Worm (Caenorhabditis elegans) whole organism, young adult: ENCODE measurements around the gene Y38F1A.4.

Source experiments
- B0019.2 ChIP-seq: fragments of 200-800 bp; sonication (Bioruptor generic); conservative IDR thresholded peaks from 2 replicates; pipeline ENCODE4 v1.3.6; 2022; ENCODE audit warnings: missing genetic modification reagents, missing genetic modification characterization, missing compliant biosample characterization
- F33H1.4 ChIP-seq: fragments of 200-800 bp; sonication (Bioruptor generic); IDR thresholded peaks from 2 replicates; pipeline ENCODE4 v1.3.6; 2022; ENCODE audit warnings: missing genetic modification reagents, missing genetic modification characterization, missing compliant biosample characterization
- F55B11.4 ChIP-seq: sonication (generic microtip); optimal IDR thresholded peaks from 2 replicates; lab custom pipeline; 2016; ENCODE audit warnings: missing compliant biosample characterization, missing genetic modification characterization, borderline replicate concordance; ENCODE audit not compliant: insufficient read depth
- T07F8.4 ChIP-seq: sonication (generic microtip); optimal IDR thresholded peaks from 2 replicates; lab custom pipeline; 2016; ENCODE audit warnings: mild to moderate bottlenecking, missing genetic modification characterization, moderate library complexity, missing compliant biosample characterization
- ZK185.1 ChIP-seq: sonication (generic microtip); optimal IDR thresholded peaks from 2 replicates; lab custom pipeline; 2016; ENCODE audit warnings: mild to moderate bottlenecking, missing genetic modification characterization, missing compliant biosample characterization; ENCODE audit not compliant: poor library complexity, severe bottlenecking
- ama-1 ChIP-seq, 3 experiments: fragments of 150-350 bp in 1 of 3; sonication (generic microtip) in 2 of 3; optimal IDR thresholded peaks; 2 replicates each; lab custom pipeline; 2014 to 2018; ENCODE audit warnings: missing biosample characterization in 2 of 3, missing genetic modification characterization in 2 of 3, missing genetic modification reagents in 2 of 3
- aptf-3 ChIP-seq: fragments of 200-800 bp; sonication (Bioruptor generic); IDR thresholded peaks from 2 replicates; pipeline ENCODE4 v1.3.6; 2022; ENCODE audit warnings: missing genetic modification characterization, missing compliant biosample characterization
- attf-3 ChIP-seq: fragments of 200-800 bp; sonication (Bioruptor generic); conservative IDR thresholded peaks from 2 replicates; pipeline ENCODE4 v1.3.6; 2022; ENCODE audit warnings: missing genetic modification reagents, missing genetic modification characterization, missing compliant biosample characterization
- attf-5 ChIP-seq: fragments of 200-800 bp; sonication (Bioruptor generic); optimal IDR thresholded peaks from 2 replicates; lab custom pipeline; 2018; ENCODE audit warnings: mild to moderate bottlenecking, missing genetic modification characterization, missing compliant biosample characterization
- bed-2 ChIP-seq: fragments of 200-800 bp; sonication (Bioruptor generic); IDR thresholded peaks from 2 replicates; pipeline ENCODE4 v1.3.6; 2022; ENCODE audit warnings: missing genetic modification reagents, missing genetic modification characterization, missing compliant biosample characterization
- cebp-2 ChIP-seq: fragments of 200-800 bp; sonication (Bioruptor generic); IDR thresholded peaks from 2 replicates; pipeline ENCODE4 v1.3.6; 2022; ENCODE audit warnings: missing genetic modification characterization, missing compliant biosample characterization
- ceh-27 ChIP-seq: fragments of 200-800 bp; sonication (Bioruptor generic); optimal IDR thresholded peaks from 2 replicates; lab custom pipeline; 2018; ENCODE audit warnings: mild to moderate bottlenecking, missing genetic modification characterization, moderate library complexity, missing compliant biosample characterization
- ceh-40 ChIP-seq: fragments of 200-800 bp; sonication (Bioruptor generic); IDR thresholded peaks from 2 replicates; pipeline ENCODE4 v1.3.6; 2022; ENCODE audit warnings: missing genetic modification characterization, missing compliant biosample characterization
- dpff-1 ChIP-seq: sonication (generic microtip); optimal IDR thresholded peaks from 2 replicates; lab custom pipeline; 2017; ENCODE audit warnings: mild to moderate bottlenecking, missing genetic modification characterization, missing compliant biosample characterization
- egl-44 ChIP-seq: fragments of 200-800 bp; sonication (Bioruptor generic); IDR thresholded peaks from 2 replicates; pipeline ENCODE4 v1.3.6; 2022; ENCODE audit warnings: missing genetic modification reagents, missing genetic modification characterization, missing compliant biosample characterization
- egrh-3 ChIP-seq: fragments of 200-800 bp; sonication (Bioruptor generic); IDR thresholded peaks from 2 replicates; pipeline ENCODE4 v1.3.6; 2022; ENCODE audit warnings: missing genetic modification reagents, missing genetic modification characterization, missing compliant biosample characterization
- ekl-4 ChIP-seq: fragments of 200-800 bp; sonication (Bioruptor generic); IDR thresholded peaks from 2 replicates; pipeline ENCODE4 v1.3.6; 2022; ENCODE audit warnings: missing genetic modification reagents, missing genetic modification characterization, missing compliant biosample characterization
- gei-17 ChIP-seq: fragments of 200-800 bp; sonication (Bioruptor generic); optimal IDR thresholded peaks from 2 replicates; lab custom pipeline; 2018; ENCODE audit warnings: mild to moderate bottlenecking, missing genetic modification characterization, missing compliant biosample characterization
- him-1 ChIP-seq: sonication (generic microtip); optimal IDR thresholded peaks from 2 replicates; lab custom pipeline; 2016; ENCODE audit warnings: missing genotype, missing genetic modification reagents, missing genetic modification characterization, missing compliant biosample characterization
- lag-1 ChIP-seq: fragments of 200-800 bp; sonication (Bioruptor generic); IDR thresholded peaks from 2 replicates; pipeline ENCODE4 v1.3.6; 2022; ENCODE audit warnings: missing genetic modification reagents, missing genetic modification characterization, missing compliant biosample characterization
- let-607 ChIP-seq, 2 experiments: fragments of 200-800 bp in 1 of 2; sonication (Bioruptor generic) in 1 of 2; sonication (generic microtip) in 1 of 2; optimal IDR thresholded peaks; 2 replicates each; lab custom pipeline; 2016 to 2018; ENCODE audit warnings: mild to moderate bottlenecking in 2 of 2, missing compliant biosample characterization in 2 of 2, missing genetic modification characterization in 2 of 2, moderate library complexity in 2 of 2, missing genotype in 1 of 2
- lir-1 ChIP-seq: fragments of 200-800 bp; sonication (Bioruptor generic); conservative IDR thresholded peaks from 2 replicates; pipeline ENCODE4 v1.3.6; 2022; ENCODE audit warnings: missing genetic modification reagents, missing genetic modification characterization, missing compliant biosample characterization
- lsy-27 ChIP-seq: sonication (generic microtip); optimal IDR thresholded peaks from 2 replicates; lab custom pipeline; 2017; ENCODE audit warnings: missing genetic modification characterization, mild to moderate bottlenecking, missing compliant biosample characterization, antibody characterized with exemption, missing genotype, borderline replicate concordance; ENCODE audit not compliant: insufficient read depth
- madf-10 ChIP-seq: sonication (generic microtip); optimal IDR thresholded peaks from 2 replicates; lab custom pipeline; 2016; ENCODE audit warnings: mild to moderate bottlenecking, missing genetic modification characterization, missing compliant biosample characterization
- madf-3 ChIP-seq: fragments of 200-800 bp; sonication (Bioruptor generic); IDR thresholded peaks from 2 replicates; pipeline ENCODE4 v1.3.6; 2022; ENCODE audit warnings: missing genetic modification reagents, missing genetic modification characterization, missing compliant biosample characterization
- madf-6 ChIP-seq: fragments of 200-800 bp; sonication (Bioruptor generic); IDR thresholded peaks from 2 replicates; pipeline ENCODE4 v1.3.6; 2022; ENCODE audit warnings: missing genetic modification reagents, missing genetic modification characterization, missing compliant biosample characterization
- mcd-1 ChIP-seq: fragments of 200-800 bp; sonication (Bioruptor generic); IDR thresholded peaks from 2 replicates; pipeline ENCODE4 v1.3.6; 2022; ENCODE audit warnings: missing genetic modification reagents, missing genetic modification characterization, missing compliant biosample characterization
- mes-4 ChIP-seq: sonication (generic microtip); optimal IDR thresholded peaks from 2 replicates; lab custom pipeline; 2016; ENCODE audit warnings: missing genotype, missing genetic modification characterization, missing compliant biosample characterization
- nfya-2 ChIP-seq: fragments of 200-800 bp; sonication (Bioruptor generic); IDR thresholded peaks from 2 replicates; pipeline ENCODE4 v1.3.6; 2022; ENCODE audit warnings: missing genetic modification reagents, missing genetic modification characterization, missing compliant biosample characterization
- rcor-1 ChIP-seq: fragments of 200-800 bp; sonication (Bioruptor generic); IDR thresholded peaks from 2 replicates; pipeline ENCODE4 v1.3.6; 2022; ENCODE audit warnings: missing genetic modification reagents, missing genetic modification characterization, missing compliant biosample characterization
- rec-8 ChIP-seq, 2 experiments: sonication (generic microtip); optimal IDR thresholded peaks; 2 replicates each; lab custom pipeline; 2016; ENCODE audit warnings: mild to moderate bottlenecking in 2 of 2, missing genetic modification characterization in 2 of 2, missing genetic modification reagents in 2 of 2, missing genotype in 2 of 2, missing biosample characterization in 1 of 2, missing compliant biosample characterization in 1 of 2, moderate library complexity in 1 of 2
- tbp1 ChIP-seq: fragments of 200-800 bp; sonication (Bioruptor generic); optimal IDR thresholded peaks from 2 replicates; lab custom pipeline; 2018; ENCODE audit warnings: mild to moderate bottlenecking, missing genetic modification characterization, missing compliant biosample characterization
- tbx-9 ChIP-seq: sonication (generic microtip); optimal IDR thresholded peaks from 2 replicates; lab custom pipeline; 2016; ENCODE audit warnings: borderline replicate concordance, missing genetic modification characterization, inconsistent platforms, missing compliant biosample characterization
- unc-130 ChIP-seq: sonication (generic microtip); optimal IDR thresholded peaks from 2 replicates; lab custom pipeline; 2016; ENCODE audit warnings: missing genetic modification reagents, missing genetic modification characterization, missing compliant biosample characterization
- xnd-1 ChIP-seq: sonication (generic microtip); optimal IDR thresholded peaks from 2 replicates; lab custom pipeline; 2016; ENCODE audit warnings: missing genotype, missing genetic modification reagents, missing genetic modification characterization, missing compliant biosample characterization
- zfh-2 ChIP-seq: fragments of 200-800 bp; sonication (Bioruptor generic); conservative IDR thresholded peaks from 2 replicates; pipeline ENCODE4 v1.3.6; 2022; ENCODE audit warnings: missing genetic modification reagents, missing genetic modification characterization, missing compliant biosample characterization
- ztf-18 ChIP-seq: sonication (generic microtip); optimal IDR thresholded peaks from 2 replicates; lab custom pipeline; 2016; ENCODE audit warnings: missing genotype, mild to moderate bottlenecking, missing genetic modification characterization, missing compliant biosample characterization
- ztf-3 ChIP-seq: fragments of 200-800 bp; sonication (Bioruptor generic); optimal IDR thresholded peaks from 2 replicates; lab custom pipeline; 2018; ENCODE audit warnings: mild to moderate bottlenecking, missing genetic modification characterization, missing compliant biosample characterization
- ztf-6 ChIP-seq: fragments of 200-800 bp; sonication (Bioruptor generic); IDR thresholded peaks from 2 replicates; pipeline ENCODE4 v1.3.6; 2022; ENCODE audit warnings: missing genetic modification reagents, missing genetic modification characterization, missing compliant biosample characterization

Gene Y38F1A.4

DNA sequence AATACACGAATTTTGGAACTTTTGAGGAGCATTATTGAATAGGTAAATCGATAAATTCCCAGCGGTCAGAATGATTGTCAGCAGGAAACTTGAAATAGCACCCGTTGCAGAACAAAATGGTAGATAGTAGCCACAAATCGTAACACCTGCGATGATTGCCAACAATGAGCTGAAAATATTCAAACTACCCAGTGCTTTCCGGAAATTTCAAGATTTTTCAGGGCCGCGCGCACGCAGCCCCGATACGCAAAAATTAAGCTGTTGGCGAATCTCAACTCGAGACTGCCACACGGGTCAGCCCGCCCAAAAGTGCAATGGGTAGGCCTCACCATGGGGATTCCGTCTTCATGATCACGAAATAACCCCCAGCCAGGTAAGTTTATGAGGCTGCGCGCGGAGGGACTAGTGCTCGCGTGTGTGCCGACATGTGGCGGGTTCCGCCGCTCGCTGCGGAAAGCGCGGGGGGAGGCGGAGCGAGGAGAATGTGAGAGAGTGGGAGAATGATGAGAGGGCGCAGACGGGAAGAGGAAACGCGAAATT lies 24.9 kb downstream of the Y38F1A.4 start (continued):
- TF ChIP-seq ztf-6 (GFP tag; lab: Robert Waterston, UW) (peak; percentile 56; the same call in 1 of the 2 replicates), aptf-3 (GFP tag; lab: Robert Waterston, UW) (0 out of 2 replicates have a peak, but pooled peaks have one; percentile 39), mes-4 (peak; percentile 89), ztf-18 (tag; lab: Kevin White, UChicago) (peak; percentile 85), rec-8 (tag; optimal IDR thresholded peaks at IDR 0.05; lab: Kevin White, UChicago) (peak; percentile 82 to 98), nfya-2 (GFP tag; lab: Robert Waterston, UW) (no peak), madf-3 (GFP tag; lab: Robert Waterston, UW) (peak; percentile 68), T07F8.4 (tag; lab: Kevin White, UChicago) (peak; percentile 87), madf-10 (tag; lab: Kevin White, UChicago) (peak; percentile 91), ama-1 (optimal IDR thresholded peaks at IDR 0.05; lab: Kevin White, UChicago) (peak; percentile 100), ama-1 (GFP tag; optimal IDR thresholded peaks at IDR 0.05; lab: Kevin White, UChicago) (peak; percentile 71 to 77), gei-17 (GFP tag; lab: Kevin White, UChicago) (peak; percentile 94), bed-2 (peak; percentile 64; the same call in 1 of the 2 replicates), zfh-2 (GFP tag; lab: Robert Waterston, UW) (peak; percentile 100), B0019.2 (GFP tag; lab: Robert Waterston, UW) (peak; percentile 76), ceh-27 (peak; percentile 86), attf-5 (GFP tag; lab: Kevin White, UChicago) (peak; percentile 84), F33H1.4 (peak; percentile 86), attf-3 (GFP tag; lab: Robert Waterston, UW) (peak; percentile 82; the same call in 1 of the 2 replicates)

DNA sequence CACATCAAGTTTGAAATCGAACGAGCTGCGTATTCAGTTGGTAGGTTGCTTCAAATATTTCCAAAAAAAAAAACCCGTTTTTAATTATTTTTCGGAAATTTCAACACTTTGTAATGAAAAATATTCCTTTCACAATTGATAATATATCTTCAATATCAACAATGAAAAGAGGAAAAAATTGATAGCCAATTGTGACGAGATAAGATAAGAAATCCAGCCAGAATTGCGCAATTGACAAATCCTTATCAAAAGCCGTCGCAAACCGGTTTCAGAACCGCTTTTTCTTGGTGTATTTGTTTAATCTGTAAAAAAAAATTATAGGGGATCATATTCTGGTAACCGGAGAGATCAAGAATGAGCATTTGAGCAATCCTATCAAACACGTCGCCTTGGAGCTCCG lies 27.0 kb downstream of the Y38F1A.4 start:
- TF ChIP-seq him-1 (tag; lab: Kevin White, UChicago) = no peak
- TF ChIP-seq F55B11.4 (tag; lab: Kevin White, UChicago) = no peak
- TF ChIP-seq tbp1 (GFP tag; lab: Kevin White, UChicago) = no peak
- TF ChIP-seq lsy-27 = no peak
- no peak for TF ChIP-seq dpff-1 (tag; lab: Kevin White, UChicago)
- no peak for TF ChIP-seq cebp-2
- TF ChIP-seq egrh-3 = no peak
- no peak for TF ChIP-seq ztf-3 (GFP tag; lab: Kevin White, UChicago)
- TF ChIP-seq, all 124 proteins: peak for 0

ce11 chrII:12939801-12940200 lies 29.7 kb downstream of the Y38F1A.4 start, which contains the start of gene arrd-10:
Gene arrd-10, plus strand, starts transcription at chrII:12940101.
- no peak for TF ChIP-seq tbx-9
- no peak for TF ChIP-seq unc-130 (GFP tag; lab: Kevin White, UChicago)
- no peak for TF ChIP-seq xnd-1 (tag; lab: Kevin White, UChicago)
- TF ChIP-seq let-607 (tag; optimal IDR thresholded peaks at IDR 0.05; lab: Kevin White, UChicago) = no peak
- TF ChIP-seq ZK185.1 = no peak
- TF ChIP-seq zfh-2 (GFP tag; lab: Robert Waterston, UW) = no peak
- no peak for TF ChIP-seq ztf-6 (GFP tag; lab: Robert Waterston, UW)
- no peak for TF ChIP-seq lag-1 (GFP tag; lab: Robert Waterston, UW)
- TF ChIP-seq B0019.2 (GFP tag; lab: Robert Waterston, UW) = no peak
- no peak for TF ChIP-seq mcd-1 (GFP tag; lab: Robert Waterston, UW)
- TF ChIP-seq egl-44 = no peak
- TF ChIP-seq ekl-4 (GFP tag; lab: Robert Waterston, UW) = no peak
- TF ChIP-seq lir-1 (GFP tag; lab: Robert Waterston, UW) = no peak
- TF ChIP-seq rcor-1 = no peak
- no peak for TF ChIP-seq madf-6 (GFP tag; lab: Robert Waterston, UW)
- no peak for TF ChIP-seq ceh-40 (GFP tag; lab: Robert Waterston, UW)
- no peak for TF ChIP-seq F55B11.4 (tag; lab: Kevin White, UChicago)
